Fruit fly (Drosophila melanogaster): ENCODE measurements around the gene b.

Gene b

dm6 chr2L:13807097-13807496, 14.0 kb upstream of the b start:
- TF ChIP-seq CG34367 (tag; optimal IDR thresholded peaks at IDR 0.05) (no peak), CG17806 (tag; optimal IDR thresholded peaks at IDR 0.05) (no peak), CG14655 (GFP tag; optimal IDR thresholded peaks at IDR 0.05) (no peak), CG8159 (tag; optimal IDR thresholded peaks at IDR 0.05) (no peak), CG12605 (GFP tag; IDR thresholded peaks at IDR 0.05) (no peak), CG9948 (tag; optimal IDR thresholded peaks at IDR 0.05) (no peak), CG13204 (GFP tag; optimal IDR thresholded peaks at IDR 0.05) (no peak), D1 (tag; optimal IDR thresholded peaks at IDR 0.05) (no peak), CG4496 (GFP tag; IDR thresholded peaks at IDR 0.05) (no peak), Ets98B (GFP tag; IDR thresholded peaks at IDR 0.05) (no peak), Pif1B (GFP tag; optimal IDR thresholded peaks at IDR 0.05) (no peak), rn (GFP tag; IDR thresholded peaks at IDR 0.05) (no peak), gl (tag; optimal IDR thresholded peaks at IDR 0.05) (no peak), Snoo (tag; optimal IDR thresholded peaks at IDR 0.05) (no peak), Pif1A (GFP tag; optimal IDR thresholded peaks at IDR 0.05) (no peak)

- TF ChIP-seq Snoo (tag; optimal IDR thresholded peaks at IDR 0.05): peak; percentile 3
- no peak for TF ChIP-seq Pif1B (GFP tag; optimal IDR thresholded peaks at IDR 0.05)
- no peak for TF ChIP-seq CG13204 (GFP tag; optimal IDR thresholded peaks at IDR 0.05)
- no peak for TF ChIP-seq CG9948 (tag; optimal IDR thresholded peaks at IDR 0.05)
- no peak for TF ChIP-seq CG15710 (tag; optimal IDR thresholded peaks at IDR 0.05)
Observed at dm6 chr2L:13807959-13808358, 13.1 kb upstream of the b start.

- TF ChIP-seq CG13204 (GFP tag; optimal IDR thresholded peaks at IDR 0.05) (no peak), Pif1A (GFP tag; optimal IDR thresholded peaks at IDR 0.05) (no peak)
Observed at dm6 chr2L:13811323-13811722, 9.7 kb upstream of the b start, which contains the start of the genes Adat1 and CG16865. Gene Adat1, minus strand, starts transcription at chr2L:13811474. Gene CG16865, plus strand, starts transcription at chr2L:13811522.

- no peak for TF ChIP-seq CG4496 (GFP tag; IDR thresholded peaks at IDR 0.05)
- TF ChIP-seq gl (tag; optimal IDR thresholded peaks at IDR 0.05): no peak
- no peak for TF ChIP-seq CG32121 (GFP tag; IDR thresholded peaks at IDR 0.05)
- TF ChIP-seq rn (GFP tag; IDR thresholded peaks at IDR 0.05): no peak
- no peak for TF ChIP-seq Pif1A (GFP tag; optimal IDR thresholded peaks at IDR 0.05)
- TF ChIP-seq EcR (GFP tag; optimal IDR thresholded peaks at IDR 0.05): no peak
- no peak for TF ChIP-seq CG13204 (GFP tag; optimal IDR thresholded peaks at IDR 0.05)
- no peak for TF ChIP-seq D1 (tag; optimal IDR thresholded peaks at IDR 0.05)
- TF ChIP-seq Snoo (tag; optimal IDR thresholded peaks at IDR 0.05): no peak
- TF ChIP-seq Pif1B (GFP tag; optimal IDR thresholded peaks at IDR 0.05): no peak
- TF ChIP-seq CG34367 (tag; optimal IDR thresholded peaks at IDR 0.05): no peak
- TF ChIP-seq CG17806 (tag; optimal IDR thresholded peaks at IDR 0.05): no peak
- TF ChIP-seq CG15710 (tag; optimal IDR thresholded peaks at IDR 0.05): no peak
- no peak for TF ChIP-seq CG10348 (GFP tag; IDR thresholded peaks at IDR 0.05)
- no peak for TF ChIP-seq Ets98B (GFP tag; IDR thresholded peaks at IDR 0.05)
- TF ChIP-seq CG9948 (tag; optimal IDR thresholded peaks at IDR 0.05): no peak
Observed at dm6 chr2L:13813156-13813555, 7.9 kb upstream of the b start, which contains the start of gene CG16888. Gene CG16888, minus strand, starts transcription at chr2L:13813256.

- TF ChIP-seq Ets98B (GFP tag; IDR thresholded peaks at IDR 0.05): no peak
- no peak for TF ChIP-seq CG34367 (tag; optimal IDR thresholded peaks at IDR 0.05)
- no peak for TF ChIP-seq fd96Ca (GFP tag; IDR thresholded peaks at IDR 0.05)
- no peak for TF ChIP-seq CG10348 (GFP tag; IDR thresholded peaks at IDR 0.05)
Observed at dm6 chr2L:13813604-13814178, 7.4 kb upstream of the b start, which contains the start of gene Sos. Gene Sos, plus strand, starts transcription at chr2L:13813816.

- TF ChIP-seq CG4496 (GFP tag; IDR thresholded peaks at IDR 0.05) (no peak), fd96Ca (GFP tag; IDR thresholded peaks at IDR 0.05) (no peak), Pif1B (GFP tag; optimal IDR thresholded peaks at IDR 0.05) (no peak), CG13204 (GFP tag; optimal IDR thresholded peaks at IDR 0.05) (no peak), EcR (GFP tag; optimal IDR thresholded peaks at IDR 0.05) (no peak), rn (GFP tag; IDR thresholded peaks at IDR 0.05) (no peak), CG15710 (tag; optimal IDR thresholded peaks at IDR 0.05) (no peak), CG10348 (GFP tag; IDR thresholded peaks at IDR 0.05) (no peak), D1 (tag; optimal IDR thresholded peaks at IDR 0.05) (no peak), CG9948 (tag; optimal IDR thresholded peaks at IDR 0.05) (no peak)
Observed at dm6 chr2L:13820176-13820575, 872 bp upstream of the b start.

- no peak for TF ChIP-seq fd96Ca (GFP tag; IDR thresholded peaks at IDR 0.05)
- TF ChIP-seq CG13204 (GFP tag; optimal IDR thresholded peaks at IDR 0.05): no peak
- no peak for TF ChIP-seq CG14655 (GFP tag; optimal IDR thresholded peaks at IDR 0.05)
- TF ChIP-seq rn (GFP tag; IDR thresholded peaks at IDR 0.05): no peak
- no peak for TF ChIP-seq EcR (GFP tag; optimal IDR thresholded peaks at IDR 0.05)
- no peak for TF ChIP-seq Pif1A (GFP tag; optimal IDR thresholded peaks at IDR 0.05)
- TF ChIP-seq Snoo (tag; optimal IDR thresholded peaks at IDR 0.05): no peak
- no peak for TF ChIP-seq Pif1B (GFP tag; optimal IDR thresholded peaks at IDR 0.05)
Observed at dm6 chr2L:13827557-13827956, 6.5 kb downstream of the b start, which contains the start of gene PolG1. Gene PolG1, minus strand, starts transcription at chr2L:13827772.

Measured in whole organism, pupa.